Fruit fly (Drosophila melanogaster) whole organism, embryonic: ENCODE results near the gene Pka-C3.

Experiments used
- Antp ChIP-seq: fragments of 200-800 bp; sonication (Bioruptor generic); optimal IDR thresholded peaks from 3 replicates; lab custom pipeline; 2016; ENCODE audit warnings: missing biosample characterization, missing genetic modification characterization
- Atf6 ChIP-seq: fragments of 200-800 bp; sonication (Bioruptor generic); IDR thresholded peaks from 2 replicates; pipeline ENCODE4 v1.3.6; 2022; ENCODE audit warnings: missing biosample characterization, missing genetic modification characterization
- B-H1 ChIP-seq: fragments of 200-800 bp; sonication (Bioruptor generic); IDR thresholded peaks from 3 replicates; pipeline ENCODE4 v1.3.6; 2022; ENCODE audit warnings: missing biosample characterization, missing genetic modification characterization
- Blimp-1 ChIP-seq: fragments of 200-800 bp; sonication (Bioruptor generic); optimal IDR thresholded peaks from 3 replicates; lab custom pipeline; 2018; ENCODE audit warnings: missing biosample characterization, missing genetic modification characterization, mild to moderate bottlenecking, moderate library complexity, missing genetic modification reagents
- CG1024 ChIP-seq: fragments of 200-800 bp; sonication (Bioruptor generic); IDR thresholded peaks from 2 replicates; pipeline ENCODE4 v1.3.6; 2022; ENCODE audit warnings: missing biosample characterization, missing genetic modification characterization
- CG10267 ChIP-seq: fragments of 200-800 bp; sonication (Bioruptor generic); optimal IDR thresholded peaks from 2 replicates; lab custom pipeline; 2018; ENCODE audit warnings: missing biosample characterization, mild to moderate bottlenecking, missing genetic modification characterization, moderate library complexity
- CG10366 ChIP-seq: fragments of 200-800 bp; sonication (Bioruptor generic); IDR thresholded peaks from 2 replicates; pipeline ENCODE4 v1.3.6; 2022; ENCODE audit warnings: missing biosample characterization, missing genetic modification characterization
- CG11085 ChIP-seq: fragments of 200-800 bp; sonication (Bioruptor generic); IDR thresholded peaks from 2 replicates; pipeline ENCODE4 v1.3.6; 2022; ENCODE audit warnings: missing biosample characterization, missing genetic modification characterization
- CG12744 ChIP-seq: fragments of 200-800 bp; sonication (Bioruptor generic); optimal IDR thresholded peaks from 2 replicates; lab custom pipeline; 2016; ENCODE audit warnings: missing biosample characterization, missing genetic modification characterization
- CG14050 ChIP-seq: fragments of 200-800 bp; sonication (Bioruptor generic); IDR thresholded peaks from 3 replicates; pipeline ENCODE4 v1.3.6; 2022; ENCODE audit warnings: missing biosample characterization, missing genetic modification characterization
- CG14667 ChIP-seq: fragments of 200-800 bp; sonication (Bioruptor generic); IDR thresholded peaks from 2 replicates; pipeline ENCODE4 v1.3.6; 2022; ENCODE audit warnings: missing biosample characterization, missing genetic modification characterization
- CG14710 ChIP-seq: fragments of 200-800 bp; sonication (Bioruptor generic); optimal IDR thresholded peaks from 3 replicates; lab custom pipeline; 2019; ENCODE audit warnings: missing biosample characterization, mild to moderate bottlenecking, missing genetic modification characterization, moderate library complexity
- CG14860 ChIP-seq: fragments of 200-800 bp; sonication (Bioruptor generic); IDR thresholded peaks from 3 replicates; pipeline ENCODE4 v1.3.6; 2022; ENCODE audit warnings: missing biosample characterization, missing genetic modification characterization; ENCODE audit not compliant: partially characterized antibody
- CG17361 ChIP-seq: fragments of 200-800 bp; sonication (Bioruptor generic); IDR thresholded peaks from 3 replicates; pipeline ENCODE4 v1.3.6; 2022; ENCODE audit warnings: missing biosample characterization, missing genetic modification characterization
- CG17385 ChIP-seq: fragments of 200-800 bp; sonication (Bioruptor generic); optimal IDR thresholded peaks from 3 replicates; lab custom pipeline; 2018; ENCODE audit warnings: missing biosample characterization, mild to moderate bottlenecking, missing genetic modification characterization
- CG17568 ChIP-seq: fragments of 200-800 bp; sonication (Bioruptor generic); optimal IDR thresholded peaks from 2 replicates; lab custom pipeline; 2018; ENCODE audit warnings: missing biosample characterization, mild to moderate bottlenecking, missing genetic modification characterization, moderate library complexity
- CG17829 ChIP-seq: fragments of 200-800 bp; optimal IDR thresholded peaks from 2 replicates; lab custom pipeline; 2019; ENCODE audit warnings: missing biosample characterization, mild to moderate bottlenecking, missing genetic modification characterization, moderate library complexity
- CG31365 ChIP-seq: fragments of 200-800 bp; sonication (Bioruptor generic); optimal IDR thresholded peaks from 2 replicates; lab custom pipeline; 2018; ENCODE audit warnings: missing biosample characterization, mild to moderate bottlenecking, missing genetic modification characterization
- CG4424 ChIP-seq: fragments of 200-800 bp; sonication (Bioruptor generic); optimal IDR thresholded peaks from 3 replicates; lab custom pipeline; 2016; ENCODE audit warnings: missing biosample characterization, missing genetic modification characterization
- CG6689 ChIP-seq: fragments of 200-800 bp; sonication (Bioruptor generic); IDR thresholded peaks from 2 replicates; pipeline ENCODE4 v1.3.6; 2022; ENCODE audit warnings: missing biosample characterization, missing genetic modification characterization
- Dek ChIP-seq: fragments of 200-800 bp; sonication (Bioruptor generic); optimal IDR thresholded peaks from 3 replicates; lab custom pipeline; 2019; ENCODE audit warnings: missing biosample characterization, mild to moderate bottlenecking, missing genetic modification characterization, moderate library complexity
- Dip3 ChIP-seq: fragments of 200-800 bp; sonication (Bioruptor generic); optimal IDR thresholded peaks from 3 replicates; lab custom pipeline; 2016; ENCODE audit warnings: missing biosample characterization, missing genetic modification characterization
- Gsc ChIP-seq: fragments of 200-800 bp; sonication (Bioruptor generic); IDR thresholded peaks from 2 replicates; pipeline ENCODE4 v1.3.6; 2022; ENCODE audit warnings: missing biosample characterization, missing genetic modification characterization
- H15 ChIP-seq: fragments of 200-800 bp; sonication (Bioruptor generic); IDR thresholded peaks from 3 replicates; pipeline ENCODE4 v1.3.6; 2022; ENCODE audit warnings: missing biosample characterization, missing genetic modification characterization
- Hsf ChIP-seq: fragments of 200-800 bp; sonication (Bioruptor generic); optimal IDR thresholded peaks from 3 replicates; lab custom pipeline; 2016; ENCODE audit warnings: missing biosample characterization, missing genetic modification characterization
- Ravus ChIP-seq: fragments of 200-800 bp; sonication (Bioruptor generic); IDR thresholded peaks from 2 replicates; pipeline ENCODE4 v1.3.6; 2022; ENCODE audit warnings: missing biosample characterization, missing genetic modification characterization
- Spps ChIP-seq: fragments of 200-800 bp; sonication (Bioruptor generic); optimal IDR thresholded peaks from 2 replicates; lab custom pipeline; 2018; ENCODE audit warnings: missing biosample characterization, mild to moderate bottlenecking, missing genetic modification characterization
- Taf1 ChIP-seq: fragments of 200-800 bp; sonication (Bioruptor generic); IDR thresholded peaks from 2 replicates; pipeline ENCODE4 v1.3.6; 2022; ENCODE audit warnings: missing biosample characterization, missing genetic modification characterization
- Xrp1 ChIP-seq: fragments of 200-800 bp; sonication (Bioruptor generic); IDR thresholded peaks from 2 replicates; pipeline ENCODE4 v1.3.6; 2022; ENCODE audit warnings: missing biosample characterization, missing genetic modification characterization
- bbx ChIP-seq: fragments of 200-800 bp; sonication (Bioruptor generic); IDR thresholded peaks from 2 replicates; pipeline ENCODE4 v1.3.6; 2022; ENCODE audit warnings: missing biosample characterization, missing genetic modification characterization; ENCODE audit not compliant: partially characterized antibody
- btn ChIP-seq: fragments of 200-800 bp; sonication (Bioruptor generic); optimal IDR thresholded peaks from 2 replicates; lab custom pipeline; 2016; ENCODE audit warnings: missing biosample characterization, missing genetic modification characterization
- cato ChIP-seq: fragments of 200-800 bp; sonication (Bioruptor generic); optimal IDR thresholded peaks from 2 replicates; lab custom pipeline; 2016; ENCODE audit warnings: missing biosample characterization, missing genetic modification characterization, borderline replicate concordance
- dm ChIP-seq: fragments of 200-800 bp; sonication (Bioruptor generic); optimal IDR thresholded peaks from 3 replicates; lab custom pipeline; 2016; ENCODE audit warnings: missing biosample characterization, missing genetic modification characterization
- dysf ChIP-seq: fragments of 200-800 bp; sonication (Bioruptor generic); IDR thresholded peaks from 3 replicates; pipeline ENCODE4 v1.3.6; 2022; ENCODE audit warnings: missing biosample characterization, missing genetic modification characterization
- hth ChIP-seq: fragments of >200 bp; optimal IDR thresholded peaks from 2 replicates; lab custom pipeline; 2017; ENCODE audit warnings: inconsistent platforms
- insv ChIP-seq, 2 experiments: fragments of 200-800 bp; sonication (Bioruptor generic); optimal IDR thresholded peaks; 3 replicates each; lab custom pipeline; 2016 to 2018; ENCODE audit warnings: missing biosample characterization in 2 of 2, missing genetic modification characterization in 2 of 2
- kni ChIP-seq: fragments of 200-800 bp; sonication (Bioruptor generic); optimal IDR thresholded peaks from 3 replicates; lab custom pipeline; 2017; ENCODE audit warnings: mild to moderate bottlenecking, missing biosample characterization, missing genetic modification reagents, missing genetic modification characterization
- org-1 ChIP-seq: fragments of 200-800 bp; sonication (Bioruptor generic); optimal IDR thresholded peaks from 2 replicates; lab custom pipeline; 2017; ENCODE audit warnings: missing biosample characterization, missing genetic modification characterization
- p53 ChIP-seq: fragments of 200-800 bp; sonication (Bioruptor generic); optimal IDR thresholded peaks from 2 replicates; lab custom pipeline; 2016; ENCODE audit warnings: missing biosample characterization, missing genetic modification characterization
- pho ChIP-seq: fragments of 200-800 bp; sonication (Bioruptor generic); optimal IDR thresholded peaks from 2 replicates; lab custom pipeline; 2016; ENCODE audit warnings: missing biosample characterization, missing genetic modification characterization
- psq ChIP-seq: fragments of 200-800 bp; sonication (Bioruptor generic); optimal IDR thresholded peaks from 2 replicates; lab custom pipeline; 2017; ENCODE audit warnings: missing biosample characterization, missing genetic modification characterization
- pzg ChIP-seq: fragments of 200-800 bp; sonication (Bioruptor generic); optimal IDR thresholded peaks from 3 replicates; lab custom pipeline; 2018; ENCODE audit warnings: missing biosample characterization, mild to moderate bottlenecking, missing genetic modification characterization, moderate library complexity
- ro ChIP-seq: fragments of 200-800 bp; sonication (Bioruptor generic); IDR thresholded peaks from 2 replicates; pipeline ENCODE4 v1.3.6; 2022; ENCODE audit warnings: missing biosample characterization, missing genetic modification characterization
- sc ChIP-seq, 3 experiments: fragments of >200 bp in 2 of 3; fragments of 200-800 bp in 1 of 3; sonication (Bioruptor generic) in 1 of 3; optimal IDR thresholded peaks; 2 replicates in 2 of 3; 3 replicates in 1 of 3; lab custom pipeline; 2017; ENCODE audit warnings: mild to moderate bottlenecking in 1 of 3, missing biosample characterization in 1 of 3, missing genetic modification characterization in 1 of 3, missing genetic modification reagents in 1 of 3
- sim ChIP-seq: fragments of 200-800 bp; sonication (Bioruptor generic); IDR thresholded peaks from 2 replicates; pipeline ENCODE4 v1.3.6; 2022; ENCODE audit warnings: missing biosample characterization, missing genetic modification characterization
- sqz ChIP-seq: fragments of 200-800 bp; sonication (Bioruptor generic); optimal IDR thresholded peaks from 3 replicates; lab custom pipeline; 2018; ENCODE audit warnings: missing biosample characterization, mild to moderate bottlenecking, missing genetic modification characterization
- tin ChIP-seq: fragments of 200-800 bp; sonication (Bioruptor generic); optimal IDR thresholded peaks from 3 replicates; lab custom pipeline; 2016; ENCODE audit warnings: missing biosample characterization, missing genetic modification characterization
- zfh1 ChIP-seq: fragments of 200-800 bp; sonication (Bioruptor generic); IDR thresholded peaks from 3 replicates; pipeline ENCODE4 v1.3.6; 2022; ENCODE audit warnings: missing biosample characterization, missing genetic modification characterization
- zfh2 ChIP-seq: fragments of 200-800 bp; sonication (Bioruptor generic); optimal IDR thresholded peaks from 2 replicates; lab custom pipeline; 2016; ENCODE audit warnings: missing biosample characterization, missing genetic modification characterization

The Pka-C3 gene

DNA sequence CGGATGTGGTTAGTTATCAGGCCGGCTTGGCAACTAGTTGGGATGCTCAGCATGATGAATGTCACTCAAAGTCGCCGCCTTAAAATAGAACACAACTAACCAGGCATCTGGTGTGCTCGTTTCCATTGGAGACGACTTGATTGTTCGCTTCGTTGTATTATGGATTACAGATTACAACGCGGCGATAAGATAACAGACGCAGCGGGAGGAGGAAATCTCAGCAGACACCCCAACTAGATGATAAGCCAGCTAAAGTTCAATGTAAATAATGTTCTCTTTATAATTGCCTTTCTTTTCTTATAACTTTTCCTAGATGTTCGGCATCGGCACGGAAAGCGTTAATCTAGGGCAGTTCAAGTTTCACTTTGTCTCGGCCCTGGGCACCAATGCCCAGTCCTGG, 14.1 kb upstream of the Pka-C3 start (continued):
- no peak for TF ChIP-seq CG14667 (GFP tag; lab: Robert Waterston, UW)
- no peak for TF ChIP-seq psq (GFP tag; lab: Kevin White, UChicago)
- TF ChIP-seq CG31365 (tag; lab: Kevin White, UChicago), result no peak
- no peak for TF ChIP-seq pho (GFP tag; lab: Kevin White, UChicago)
- no peak for TF ChIP-seq CG10366 (GFP tag; lab: Robert Waterston, UW)
- TF ChIP-seq pzg (GFP tag; lab: Kevin White, UChicago), result no peak
- no peak for TF ChIP-seq Xrp1 (GFP tag; lab: Robert Waterston, UW)
- TF ChIP-seq zfh1 (GFP tag; lab: Robert Waterston, UW), result no peak
- TF ChIP-seq ro (GFP tag; lab: Robert Waterston, UW), result no peak
- no peak for TF ChIP-seq CG17568
- TF ChIP-seq Gsc (GFP tag; lab: Robert Waterston, UW), result no peak
- no peak for TF ChIP-seq tin (GFP tag; lab: Kevin White, UChicago)
- no peak for TF ChIP-seq bbx (GFP tag; lab: Robert Waterston, UW)
- TF ChIP-seq, all 482 proteins: peak for 4

DNA sequence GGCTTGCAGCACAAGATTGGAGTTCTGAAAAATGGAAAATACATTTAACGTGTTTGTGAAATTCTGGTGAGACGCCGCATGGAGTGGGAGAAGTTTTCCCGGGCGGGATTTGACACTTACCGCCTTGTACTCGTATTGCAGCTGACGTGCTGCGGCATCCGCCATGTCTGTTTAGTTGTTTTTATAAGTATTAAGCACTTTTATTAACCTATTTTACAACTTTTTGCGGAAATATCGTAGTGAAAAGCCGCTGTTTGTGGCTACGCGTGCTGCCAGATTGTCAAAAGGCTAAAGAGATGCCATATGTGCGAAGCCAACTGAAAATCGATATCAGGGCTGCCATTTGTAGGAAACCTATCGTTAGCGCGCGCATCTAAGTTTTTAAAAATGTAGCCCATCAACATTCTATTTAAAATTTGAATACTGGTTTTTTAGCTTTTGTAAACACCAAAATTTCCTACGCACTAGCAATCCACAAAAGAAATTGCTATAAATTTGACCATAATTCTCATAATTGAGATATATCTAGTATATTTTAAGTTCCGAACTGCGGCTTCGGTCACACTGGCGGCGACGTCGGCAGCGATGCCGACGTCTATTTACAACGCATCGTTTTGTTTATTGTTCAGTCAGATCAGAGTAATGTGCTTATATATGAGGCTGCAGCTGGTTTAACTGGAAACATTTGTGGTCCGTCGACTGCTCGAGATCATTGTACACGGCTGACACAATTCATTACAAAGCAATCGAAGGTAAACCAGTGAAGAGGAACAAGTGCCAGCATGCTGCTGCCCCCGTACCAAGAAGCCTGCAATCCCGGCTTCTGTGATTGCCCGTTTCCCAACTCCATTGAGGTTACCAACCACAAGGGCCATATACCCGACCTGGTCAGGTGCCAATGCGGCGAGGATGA, 13.2 kb upstream of the Pka-C3 start, which contains the start of the genes Brr2 and CG10516:
Gene Brr2, minus strand, starts transcription at position 285 of the 913 bp plus-strand sequence.
Gene CG10516, plus strand, starts transcription at position 617 of the 913 bp plus-strand sequence.
- no peak for TF ChIP-seq sc (optimal IDR thresholded peaks at IDR 0.05; lab: Kevin White, UChicago)
- TF ChIP-seq sc (GFP tag; optimal IDR thresholded peaks at IDR 0.05; lab: Kevin White, UChicago), result no peak
- peak; percentile 75 for TF ChIP-seq kni
- no peak for TF ChIP-seq btn (GFP tag; lab: Kevin White, UChicago)
- TF ChIP-seq Antp (GFP tag; lab: Kevin White, UChicago), result peak; percentile 10
- no peak for TF ChIP-seq Taf1 (GFP tag; lab: Robert Waterston, UW)
- TF ChIP-seq CG6689 (GFP tag; lab: Robert Waterston, UW), result no peak
- TF ChIP-seq CG17829 (tag; lab: Kevin White, UChicago), result peak; percentile 76
- TF ChIP-seq Ravus, result no peak
- TF ChIP-seq CG14710 (tag; lab: Kevin White, UChicago), result peak; percentile 78
- peak; percentile 21 for TF ChIP-seq dm (GFP tag; lab: Kevin White, UChicago)
- no peak for TF ChIP-seq pho (GFP tag; lab: Kevin White, UChicago)
- peak; percentile 70 for TF ChIP-seq CG10267 (tag; lab: Kevin White, UChicago)
- no peak for TF ChIP-seq Dek (tag; lab: Kevin White, UChicago)
- TF ChIP-seq sim (GFP tag; lab: Robert Waterston, UW), result no peak
- peak; percentile 23 for TF ChIP-seq p53
- TF ChIP-seq Spps (tag; lab: Kevin White, UChicago), result no peak
- no peak for TF ChIP-seq B-H1 (GFP tag; lab: Robert Waterston, UW)
- no peak for TF ChIP-seq cato (GFP tag; lab: Kevin White, UChicago)
- TF ChIP-seq H15 (GFP tag; lab: Robert Waterston, UW), result no peak
- TF ChIP-seq Atf6, result no peak
- TF ChIP-seq sqz (GFP tag; lab: Kevin White, UChicago), result no peak
- peak in 1 of 2 experiments; percentile 25 for TF ChIP-seq insv (GFP tag; optimal IDR thresholded peaks at IDR 0.05; lab: Kevin White, UChicago)
- no peak for TF ChIP-seq CG4424 (GFP tag; lab: Kevin White, UChicago)
- TF ChIP-seq CG1024 (GFP tag; lab: Robert Waterston, UW), result 0 out of 2 replicates have a peak, but pooled peaks have one; percentile 5
- TF ChIP-seq Hsf (GFP tag; lab: Kevin White, UChicago), result no peak
- no peak for TF ChIP-seq Dip3 (GFP tag; lab: Kevin White, UChicago)
- TF ChIP-seq zfh2, result peak; percentile 31
- TF ChIP-seq CG12744, result no peak
- no peak for TF ChIP-seq CG11085 (GFP tag; lab: Robert Waterston, UW)
- no peak for TF ChIP-seq CG14860 (GFP tag; lab: Robert Waterston, UW)
- no peak for TF ChIP-seq hth (lab: Kevin White, UChicago)
- TF ChIP-seq dysf, result no peak
- no peak for TF ChIP-seq CG17361
- no peak for TF ChIP-seq Blimp-1
- no peak for TF ChIP-seq CG14050 (GFP tag; lab: Robert Waterston, UW)
- no peak for TF ChIP-seq CG17385
- no peak for TF ChIP-seq org-1 (GFP tag; lab: Kevin White, UChicago)
